Worm (Caenorhabditis elegans): ENCODE data around the gene F33A8.7.

DNA sequence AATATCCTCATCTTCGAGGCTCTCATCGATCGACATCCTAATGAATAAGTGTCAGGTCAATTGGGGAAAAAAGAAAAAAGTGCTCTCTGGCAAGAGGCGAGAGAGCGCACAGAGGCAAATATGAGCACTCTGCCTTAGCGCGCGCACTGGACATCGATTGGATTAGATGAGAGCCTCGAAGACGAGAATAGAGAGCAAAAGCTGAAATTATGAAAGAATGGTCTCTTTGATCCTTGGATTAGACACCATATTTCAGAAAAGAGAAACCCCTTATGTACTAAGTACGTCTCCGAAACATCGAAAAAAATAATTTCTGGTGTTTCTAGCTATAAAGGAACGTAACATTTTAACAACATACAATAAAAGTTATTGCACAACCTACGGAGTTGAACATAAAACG lies 29.8 kb upstream of the F33A8.7 start, which contains the start of gene F45E10.2:
- TF ChIP-seq snpc-4 (tag; optimal IDR thresholded peaks at IDR 0.05) = no peak
- TF ChIP-seq lin-13 (tag; optimal IDR thresholded peaks at IDR 0.05) = no peak
- TF ChIP-seq ztf-11 (tag; optimal IDR thresholded peaks at IDR 0.05) = no peak
- TF ChIP-seq elt-3 (tag; optimal IDR thresholded peaks at IDR 0.05) = no peak
- no peak for TF ChIP-seq pha-4 (tag; optimal IDR thresholded peaks at IDR 0.05)
- TF ChIP-seq nhr-28 (tag; optimal IDR thresholded peaks at IDR 0.05) = no peak
- no peak for TF ChIP-seq unc-39 (tag; optimal IDR thresholded peaks at IDR 0.05)
- TF ChIP-seq lsy-2 (tag; optimal IDR thresholded peaks at IDR 0.05) = no peak
- TF ChIP-seq mab-5 (tag; optimal IDR thresholded peaks at IDR 0.05) = no peak
- no peak for TF ChIP-seq unc-62 (GFP tag; optimal IDR thresholded peaks at IDR 0.05)
- TF ChIP-seq ceh-43 (GFP tag; optimal IDR thresholded peaks at IDR 0.05) = no peak
